Worm (Caenorhabditis elegans) whole organism, L4 larva: ENCODE measurements around the gene B0395.3.

ENCODE experiments used
- D1046.2 ChIP-seq: fragments of 200-800 bp; sonication (Bioruptor generic); IDR thresholded peaks from 2 replicates; pipeline ENCODE4 v1.3.6; 2022; ENCODE audit warnings: missing genetic modification characterization, missing compliant biosample characterization
- F49E8.2 ChIP-seq: sonication (generic microtip); optimal IDR thresholded peaks from 2 replicates; lab custom pipeline; 2016; ENCODE audit warnings: missing compliant biosample characterization, mild to moderate bottlenecking, missing genetic modification characterization, borderline replicate concordance
- T20F7.1 ChIP-seq: fragments of 200-800 bp; sonication (Bioruptor generic); optimal IDR thresholded peaks from 2 replicates; lab custom pipeline; 2018; ENCODE audit warnings: mild to moderate bottlenecking, missing genetic modification characterization, missing compliant biosample characterization
- T26A8.4 ChIP-seq: fragments of 200-800 bp; sonication (Bioruptor generic); IDR thresholded peaks from 2 replicates; pipeline ENCODE4 v1.3.6; 2022; ENCODE audit warnings: missing genetic modification characterization, missing compliant biosample characterization
- ZK546.5 ChIP-seq, 2 experiments: sonication (generic microtip); optimal IDR thresholded peaks; 2 replicates each; lab custom pipeline; 2017; ENCODE audit warnings: missing biosample characterization in 2 of 2, missing genetic modification characterization in 2 of 2
- aha-1 ChIP-seq: fragments of 150-350 bp; peaks from one replicate; lab custom pipeline; 2014; ENCODE audit warnings: missing biosample characterization, missing genetic modification characterization
- arid-1 ChIP-seq: fragments of 200-800 bp; sonication (Bioruptor generic); conservative IDR thresholded peaks from 2 replicates; pipeline ENCODE4 v1.3.6; 2022; ENCODE audit warnings: missing genetic modification reagents, missing genetic modification characterization, missing compliant biosample characterization
- ctbp-1 ChIP-seq: fragments of 200-800 bp; sonication (Bioruptor generic); IDR thresholded peaks from 2 replicates; pipeline ENCODE4 v1.3.6; 2022; ENCODE audit warnings: missing genetic modification reagents, missing genetic modification characterization, missing compliant biosample characterization
- daf-12 ChIP-seq: fragments of 150-350 bp; optimal IDR thresholded peaks from 2 replicates; lab custom pipeline; 2014; ENCODE audit warnings: missing biosample characterization, missing genetic modification reagents, missing genetic modification characterization
- daf-16 ChIP-seq, 3 experiments: sonication (generic microtip); optimal IDR thresholded peaks; 2 replicates each; lab custom pipeline; 2016 to 2017; ENCODE audit warnings: missing genetic modification characterization in 3 of 3, missing genetic modification reagents in 3 of 3, mild to moderate bottlenecking in 2 of 3, missing compliant biosample characterization in 2 of 3, missing biosample characterization in 1 of 3, moderate library complexity in 1 of 3
- daf-8 ChIP-seq: fragments of 200-800 bp; sonication (Bioruptor generic); IDR thresholded peaks from 2 replicates; pipeline ENCODE4 v1.3.6; 2022; ENCODE audit warnings: missing genetic modification characterization, missing compliant biosample characterization
- dmd-6 ChIP-seq: fragments of 200-800 bp; sonication (Bioruptor generic); IDR thresholded peaks from 2 replicates; pipeline ENCODE4 v1.3.6; 2022; ENCODE audit warnings: missing genetic modification reagents, missing genetic modification characterization, missing compliant biosample characterization
- dmd-9 ChIP-seq: fragments of 200-800 bp; sonication (Bioruptor generic); IDR thresholded peaks from 2 replicates; pipeline ENCODE4 v1.3.6; 2022; ENCODE audit warnings: missing genetic modification reagents, missing genetic modification characterization, missing compliant biosample characterization
- duxl-1 ChIP-seq: sonication (generic microtip); optimal IDR thresholded peaks from 2 replicates; lab custom pipeline; 2016; ENCODE audit warnings: mild to moderate bottlenecking, missing genetic modification characterization, moderate library complexity, missing compliant biosample characterization; ENCODE audit not compliant: poor library complexity
- dve-1 ChIP-seq: sonication (generic microtip); optimal IDR thresholded peaks from 2 replicates; lab custom pipeline; 2017; ENCODE audit warnings: antibody characterized with exemption, mild to moderate bottlenecking, missing genetic modification characterization, missing compliant biosample characterization; ENCODE audit not compliant: insufficient read depth
- egl-27 ChIP-seq: sonication (generic microtip); optimal IDR thresholded peaks from 3 replicates; lab custom pipeline; 2017; ENCODE audit warnings: missing biosample characterization, missing genetic modification reagents, missing genetic modification characterization
- egl-43 ChIP-seq: fragments of 200-800 bp; sonication (Bioruptor generic); IDR thresholded peaks from 2 replicates; pipeline ENCODE4 v1.3.6; 2022; ENCODE audit warnings: missing genetic modification reagents, missing genetic modification characterization, missing compliant biosample characterization
- fos-1 ChIP-seq: fragments of 150-350 bp; optimal IDR thresholded peaks from 2 replicates; lab custom pipeline; 2014; ENCODE audit warnings: missing biosample characterization, missing genetic modification characterization
- hif-1 ChIP-seq, 2 experiments: sonication (generic microtip); optimal IDR thresholded peaks; 2 replicates each; lab custom pipeline; 2016 to 2017; ENCODE audit warnings: missing compliant biosample characterization in 2 of 2, missing genetic modification characterization in 2 of 2, missing genetic modification reagents in 2 of 2, missing genotype in 2 of 2, mild to moderate bottlenecking in 1 of 2
- hlh-11 ChIP-seq: fragments of 200-800 bp; sonication (Bioruptor generic); optimal IDR thresholded peaks from 2 replicates; lab custom pipeline; 2018; ENCODE audit warnings: mild to moderate bottlenecking, missing genetic modification characterization, missing compliant biosample characterization
- hlh-30 ChIP-seq: sonication (generic microtip); optimal IDR thresholded peaks from 2 replicates; lab custom pipeline; 2017; ENCODE audit warnings: antibody characterized with exemption, mild to moderate bottlenecking, missing genetic modification characterization, missing compliant biosample characterization; ENCODE audit not compliant: insufficient read depth
- hmg-1.1 ChIP-seq: fragments of 200-800 bp; sonication (Bioruptor generic); IDR thresholded peaks from 2 replicates; pipeline ENCODE4 v1.3.6; 2022; ENCODE audit warnings: missing genetic modification reagents, missing genetic modification characterization, missing compliant biosample characterization
- lim-7 ChIP-seq: fragments of 200-800 bp; sonication (Bioruptor generic); IDR thresholded peaks from 2 replicates; pipeline ENCODE4 v1.3.6; 2022; ENCODE audit warnings: missing genetic modification characterization, missing compliant biosample characterization
- lin-1 ChIP-seq: fragments of 200-800 bp; sonication (Bioruptor generic); IDR thresholded peaks from 2 replicates; pipeline ENCODE4 v1.3.6; 2022; ENCODE audit warnings: missing genetic modification reagents, missing genetic modification characterization, missing compliant biosample characterization
- lin-15B ChIP-seq: fragments of 150-350 bp; sonication (generic microtip); optimal IDR thresholded peaks from 3 replicates; lab custom pipeline; 2014; ENCODE audit warnings: missing biosample characterization, missing genetic modification characterization
- lin-38 ChIP-seq: fragments of 200-800 bp; sonication (Bioruptor generic); IDR thresholded peaks from 2 replicates; pipeline ENCODE4 v1.3.6; 2022; ENCODE audit warnings: missing genetic modification reagents, missing genetic modification characterization, missing compliant biosample characterization
- lsy-2 ChIP-seq, 2 experiments: fragments of 150-350 bp in 1 of 2; sonication (generic microtip) in 1 of 2; optimal IDR thresholded peaks; 2 replicates each; lab custom pipeline; 2014 to 2017; ENCODE audit warnings: missing biosample characterization in 2 of 2, missing genetic modification characterization in 2 of 2
- mdl-1 ChIP-seq, 2 experiments: fragments of 150-350 bp in 1 of 2; sonication (generic microtip) in 1 of 2; optimal IDR thresholded peaks; 2 replicates each; lab custom pipeline; 2014 to 2017; ENCODE audit warnings: missing biosample characterization in 2 of 2, missing genetic modification characterization in 2 of 2
- mep-1 ChIP-seq: fragments of 150-350 bp; sonication (generic microtip); optimal IDR thresholded peaks from 3 replicates; lab custom pipeline; 2014; ENCODE audit warnings: missing biosample characterization, missing genetic modification characterization
- mes-2 ChIP-seq: sonication (generic microtip); optimal IDR thresholded peaks from 2 replicates; lab custom pipeline; 2016; ENCODE audit warnings: missing genotype, mild to moderate bottlenecking, missing genetic modification characterization, missing compliant biosample characterization; ENCODE audit not compliant: poor library complexity, severe bottlenecking
- mxl-3 ChIP-seq: fragments of 200-800 bp; sonication (Bioruptor generic); optimal IDR thresholded peaks from 2 replicates; lab custom pipeline; 2018; ENCODE audit warnings: mild to moderate bottlenecking, missing genetic modification characterization, missing compliant biosample characterization
- nhr-10 ChIP-seq: fragments of 150-350 bp; optimal IDR thresholded peaks from 2 replicates; lab custom pipeline; 2014; ENCODE audit warnings: missing biosample characterization, missing genetic modification characterization
- nhr-11 ChIP-seq: fragments of 150-350 bp; optimal IDR thresholded peaks from 2 replicates; lab custom pipeline; 2014; ENCODE audit warnings: missing biosample characterization, missing genetic modification characterization
- nhr-25 ChIP-seq: sonication (generic microtip); optimal IDR thresholded peaks from 2 replicates; lab custom pipeline; 2017; ENCODE audit warnings: missing genetic modification characterization, mild to moderate bottlenecking, missing compliant biosample characterization, antibody characterized with exemption, moderate library complexity, borderline replicate concordance; ENCODE audit not compliant: insufficient read depth
- nhr-28 ChIP-seq: fragments of 150-350 bp; optimal IDR thresholded peaks from 2 replicates; lab custom pipeline; 2014; ENCODE audit warnings: missing biosample characterization, missing genetic modification characterization
- nhr-41 ChIP-seq: fragments of 200-800 bp; sonication (Bioruptor generic); IDR thresholded peaks from 2 replicates; pipeline ENCODE4 v1.3.6; 2022; ENCODE audit warnings: missing genetic modification reagents, missing genetic modification characterization, missing compliant biosample characterization
- nhr-6 ChIP-seq: fragments of 150-350 bp; optimal IDR thresholded peaks from 2 replicates; lab custom pipeline; 2014; ENCODE audit warnings: missing biosample characterization, missing genetic modification characterization
- pha-4 ChIP-seq, 2 experiments: fragments of 150-350 bp in 1 of 2; fragments of 200-800 bp in 1 of 2; sonication (Bioruptor generic) in 1 of 2; IDR thresholded peaks in 1 of 2; optimal IDR thresholded peaks in 1 of 2; 2 replicates each; pipeline versions ENCODE4 v1.3.6 to Lab custom; 2014 to 2022; ENCODE audit warnings: missing genetic modification characterization in 2 of 2, missing genetic modification reagents in 2 of 2, missing biosample characterization in 1 of 2, missing compliant biosample characterization in 1 of 2
- pqm-1 ChIP-seq: sonication (generic microtip); optimal IDR thresholded peaks from 2 replicates; lab custom pipeline; 2017; ENCODE audit warnings: missing biosample characterization, missing genetic modification characterization
- rbr-2 ChIP-seq: sonication (generic microtip); optimal IDR thresholded peaks from 2 replicates; lab custom pipeline; 2016; ENCODE audit warnings: missing genotype, missing genetic modification characterization, missing compliant biosample characterization
- set-16 ChIP-seq: fragments of 200-800 bp; sonication (Bioruptor generic); IDR thresholded peaks from 2 replicates; pipeline ENCODE4 v1.3.6; 2022; ENCODE audit warnings: missing genetic modification reagents, missing genetic modification characterization, missing compliant biosample characterization
- skn-1 ChIP-seq: fragments of 150-350 bp; optimal IDR thresholded peaks from 2 replicates; lab custom pipeline; 2014; ENCODE audit warnings: missing biosample characterization, missing genetic modification characterization
- snpc-1.2 ChIP-seq: fragments of 200-800 bp; sonication (Bioruptor generic); IDR thresholded peaks from 2 replicates; pipeline ENCODE4 v1.3.6; 2022; ENCODE audit warnings: missing genetic modification reagents, missing genetic modification characterization, missing compliant biosample characterization
- unc-130 ChIP-seq: sonication (generic microtip); optimal IDR thresholded peaks from 2 replicates; lab custom pipeline; 2016; ENCODE audit warnings: missing genetic modification reagents, missing genetic modification characterization, missing compliant biosample characterization
- unc-62 ChIP-seq, 3 experiments: fragments of 150-350 bp in 1 of 3; sonication (generic microtip); optimal IDR thresholded peaks in 2 of 3; peaks in 1 of 3; 1 replicate in 1 of 3; 2 replicates in 2 of 3; lab custom pipeline; 2014 to 2017; ENCODE audit warnings: missing biosample characterization in 3 of 3, missing genetic modification characterization in 3 of 3, missing genetic modification reagents in 3 of 3, missing genotype in 1 of 3
- vab-7 ChIP-seq: fragments of 200-800 bp; sonication (Bioruptor generic); IDR thresholded peaks from 2 replicates; pipeline ENCODE4 v1.3.6; 2022; ENCODE audit warnings: missing genetic modification reagents, missing genetic modification characterization, missing compliant biosample characterization
- zag-1 ChIP-seq: fragments of 150-350 bp; optimal IDR thresholded peaks from 2 replicates; lab custom pipeline; 2014; ENCODE audit warnings: missing biosample characterization, missing genetic modification characterization
- zfp-3 ChIP-seq: fragments of 200-800 bp; sonication (Bioruptor generic); conservative IDR thresholded peaks from 2 replicates; pipeline ENCODE4 v1.3.6; 2022; ENCODE audit warnings: missing genetic modification reagents, missing genetic modification characterization, missing compliant biosample characterization

The B0395.3 gene

ce11 chrX:16040207-16040716, at the start of gene B0395.3:
Gene B0395.3 (minus strand): TSS chrX:16040257.
- no peak for TF ChIP-seq nhr-10 (tag; lab: Kevin White, UChicago)
- no peak for TF ChIP-seq daf-12
- peak; percentile 75 for TF ChIP-seq dmd-6
- TF ChIP-seq arid-1 (GFP tag; lab: Robert Waterston, UW), result no peak
- peak; percentile 58 for TF ChIP-seq egl-43 (GFP tag; lab: Robert Waterston, UW)
- TF ChIP-seq lim-7 (GFP tag; lab: Robert Waterston, UW), result 0 out of 2 replicates have a peak, but pooled peaks have one; percentile 33
- TF ChIP-seq ctbp-1 (GFP tag; lab: Robert Waterston, UW), result peak; percentile 44; the same call in 1 of the 2 replicates
- peak; percentile 75 for TF ChIP-seq hmg-1.1 (GFP tag; lab: Robert Waterston, UW)
- TF ChIP-seq dve-1 (tag; lab: Kevin White, UChicago), result peak; percentile 53
- no peak for TF ChIP-seq daf-8
- TF ChIP-seq daf-16 (GFP tag; optimal IDR thresholded peaks at IDR 0.05; lab: Kevin White, UChicago), result peak in 1 of 2 experiments; percentile 66
- peak; percentile 67 for TF ChIP-seq daf-16 (tag; optimal IDR thresholded peaks at IDR 0.05; lab: Kevin White, UChicago)
- peak; percentile 69 for TF ChIP-seq mep-1 (tag; lab: Kevin White, UChicago)
- peak; percentile 59 for TF ChIP-seq mxl-3
- TF ChIP-seq F49E8.2, result no peak
- TF ChIP-seq zag-1 (tag; lab: Kevin White, UChicago), result no peak
- peak; percentile 24 for TF ChIP-seq nhr-25
- TF ChIP-seq aha-1 (tag; lab: Kevin White, UChicago), result peak; percentile 23
- peak in 1 of 2 experiments; percentile 20 for TF ChIP-seq hif-1 (tag; optimal IDR thresholded peaks at IDR 0.05; lab: Kevin White, UChicago)
- TF ChIP-seq D1046.2 (GFP tag; lab: Robert Waterston, UW), result no peak
- TF ChIP-seq hlh-11 (tag; lab: Kevin White, UChicago), result peak; percentile 87
- TF ChIP-seq mdl-1 (tag; optimal IDR thresholded peaks at IDR 0.05; lab: Kevin White, UChicago), result peak in 1 of 2 experiments; percentile 69
- peak; percentile 95 for TF ChIP-seq hlh-30 (tag; lab: Kevin White, UChicago)
- peak; percentile 32 for TF ChIP-seq rbr-2 (tag; lab: Kevin White, UChicago)
- peak in 1 of 2 experiments; percentile 97 for TF ChIP-seq unc-62 (GFP tag; optimal IDR thresholded peaks at IDR 0.05 in 1 of 2; lab: Kevin White, UChicago)
- TF ChIP-seq unc-62 (tag; optimal IDR thresholded peaks at IDR 0.05; lab: Kevin White, UChicago), result no peak
- peak; percentile 58 for TF ChIP-seq nhr-11 (tag; lab: Kevin White, UChicago)
- TF ChIP-seq mes-2 (tag; lab: Kevin White, UChicago), result peak; percentile 68
- TF ChIP-seq pha-4 (GFP tag; IDR thresholded peaks at IDR 0.05; lab: Robert Waterston, UW), result peak; percentile 36; the same call in 1 of the 2 replicates
- TF ChIP-seq pha-4 (tag; optimal IDR thresholded peaks at IDR 0.05; lab: Kevin White, UChicago), result no peak
- peak in 1 of 2 experiments; percentile 30 for TF ChIP-seq lsy-2 (tag; optimal IDR thresholded peaks at IDR 0.05; lab: Kevin White, UChicago)
- TF ChIP-seq vab-7 (GFP tag; lab: Robert Waterston, UW), result 0 out of 2 replicates have a peak, but pooled peaks have one; percentile 29
- TF ChIP-seq lin-1 (GFP tag; lab: Robert Waterston, UW), result peak; percentile 24; the same call in 1 of the 2 replicates
- no peak for TF ChIP-seq egl-27 (tag; lab: Kevin White, UChicago)
- TF ChIP-seq nhr-6 (tag; lab: Kevin White, UChicago), result peak; percentile 8
- TF ChIP-seq set-16, result peak; percentile 40; the same call in 1 of the 2 replicates
- peak; percentile 99 for TF ChIP-seq nhr-28 (tag; lab: Kevin White, UChicago)

ce11 chrX:16087842-16088241, 47.8 kb upstream of the B0395.3 start:
- TF ChIP-seq lin-38 (GFP tag; lab: Robert Waterston, UW), result no peak
- TF ChIP-seq nhr-6 (tag; lab: Kevin White, UChicago), result no peak
- peak; percentile 44 for TF ChIP-seq hlh-11 (tag; lab: Kevin White, UChicago)
- TF ChIP-seq unc-130 (GFP tag; lab: Kevin White, UChicago), result no peak
- no peak for TF ChIP-seq snpc-1.2 (GFP tag; lab: Robert Waterston, UW)
- TF ChIP-seq dmd-9 (GFP tag; lab: Robert Waterston, UW), result no peak
- TF ChIP-seq skn-1 (tag; lab: Kevin White, UChicago), result no peak
- TF ChIP-seq ZK546.5 (tag; optimal IDR thresholded peaks at IDR 0.05; lab: Kevin White, UChicago), result no peak
- no peak for TF ChIP-seq nhr-41 (GFP tag; lab: Robert Waterston, UW)
- no peak for TF ChIP-seq duxl-1 (tag; lab: Kevin White, UChicago)
- no peak for TF ChIP-seq T26A8.4 (GFP tag; lab: Robert Waterston, UW)
- no peak for TF ChIP-seq fos-1 (tag; lab: Kevin White, UChicago)
- no peak for TF ChIP-seq lin-15B (tag; lab: Kevin White, UChicago)
- TF ChIP-seq pqm-1 (tag; lab: Kevin White, UChicago), result peak; percentile 12
- no peak for TF ChIP-seq zfp-3 (GFP tag; lab: Robert Waterston, UW)
- peak; percentile 30 for TF ChIP-seq nhr-28 (tag; lab: Kevin White, UChicago)
- no peak for TF ChIP-seq lim-7 (GFP tag; lab: Robert Waterston, UW)
- TF ChIP-seq T20F7.1 (GFP tag; lab: Kevin White, UChicago), result no peak
